Worm (Caenorhabditis elegans) whole organism, L3 larva: ENCODE data around the gene fbxb-49.

Source experiments
- ZK546.5 ChIP-seq: sonication (generic microtip); optimal IDR thresholded peaks from 2 replicates; lab custom pipeline; 2017; ENCODE audit warnings: missing biosample characterization, missing genetic modification characterization
- ama-1 ChIP-seq: fragments of 150-350 bp; optimal IDR thresholded peaks from 2 replicates; lab custom pipeline; 2018
- ceh-16 ChIP-seq: sonication (generic microtip); optimal IDR thresholded peaks from 2 replicates; lab custom pipeline; 2017; ENCODE audit warnings: missing biosample characterization, missing genetic modification characterization
- ceh-28 ChIP-seq: fragments of 150-350 bp; optimal IDR thresholded peaks from 2 replicates; lab custom pipeline; 2014; ENCODE audit warnings: missing biosample characterization, missing genetic modification reagents, missing genetic modification characterization
- ceh-9 ChIP-seq: sonication (generic microtip); optimal IDR thresholded peaks from 2 replicates; lab custom pipeline; 2018; ENCODE audit warnings: missing biosample characterization, missing genetic modification characterization
- daf-12 ChIP-seq: fragments of 150-350 bp; optimal IDR thresholded peaks from 2 replicates; lab custom pipeline; 2014; ENCODE audit warnings: missing biosample characterization, missing genetic modification reagents, missing genetic modification characterization
- egl-27 ChIP-seq: sonication (generic microtip); optimal IDR thresholded peaks from 4 replicates; lab custom pipeline; 2017; ENCODE audit warnings: missing biosample characterization, missing genetic modification reagents, missing genetic modification characterization
- elt-1 ChIP-seq: fragments of 150-350 bp; optimal IDR thresholded peaks from 2 replicates; lab custom pipeline; 2014; ENCODE audit warnings: missing biosample characterization, missing genetic modification characterization
- elt-2 ChIP-seq: sonication (generic microtip); optimal IDR thresholded peaks from 2 replicates; lab custom pipeline; 2016; ENCODE audit warnings: missing genetic modification reagents, mild to moderate bottlenecking, missing genetic modification characterization, missing compliant biosample characterization
- elt-3 ChIP-seq, 3 experiments: fragments of 150-350 bp in 1 of 3; sonication (generic microtip) in 2 of 3; optimal IDR thresholded peaks; 2 replicates in 2 of 3; 4 replicates in 1 of 3; lab custom pipeline; 2014 to 2017; ENCODE audit warnings: missing biosample characterization in 3 of 3, missing genetic modification characterization in 3 of 3
- eor-1 ChIP-seq, 2 experiments: fragments of 150-350 bp; optimal IDR thresholded peaks; 2 replicates each; lab custom pipeline; 2014 to 2018; ENCODE audit warnings: missing biosample characterization in 2 of 2, missing genetic modification characterization in 2 of 2
- fkh-10 ChIP-seq: sonication (generic microtip); optimal IDR thresholded peaks from 2 replicates; lab custom pipeline; 2017; ENCODE audit warnings: missing biosample characterization, missing genetic modification reagents, missing genetic modification characterization
- fkh-2 ChIP-seq: fragments of 150-350 bp; optimal IDR thresholded peaks from 2 replicates; lab custom pipeline; 2014; ENCODE audit warnings: missing biosample characterization, missing genetic modification reagents, missing genetic modification characterization
- lsy-12 ChIP-seq: sonication (generic microtip); optimal IDR thresholded peaks from 2 replicates; lab custom pipeline; 2016; ENCODE audit warnings: mild to moderate bottlenecking, missing genetic modification characterization, missing compliant biosample characterization
- mdl-1 ChIP-seq: fragments of 150-350 bp; optimal IDR thresholded peaks from 2 replicates; lab custom pipeline; 2014; ENCODE audit warnings: missing biosample characterization, missing genetic modification characterization
- nhr-11 ChIP-seq: fragments of 150-350 bp; optimal IDR thresholded peaks from 2 replicates; lab custom pipeline; 2014; ENCODE audit warnings: missing biosample characterization, missing genetic modification characterization
- nhr-23 ChIP-seq: fragments of 150-350 bp; optimal IDR thresholded peaks from 2 replicates; lab custom pipeline; 2014; ENCODE audit warnings: missing biosample characterization, missing genetic modification reagents, missing genetic modification characterization
- nhr-25 ChIP-seq: sonication (generic microtip); optimal IDR thresholded peaks from 2 replicates; lab custom pipeline; 2017; ENCODE audit warnings: missing biosample characterization, missing genetic modification characterization
- nhr-67 ChIP-seq: fragments of 150-350 bp; optimal IDR thresholded peaks from 2 replicates; lab custom pipeline; 2014; ENCODE audit warnings: missing biosample characterization, missing genetic modification characterization
- nhr-76 ChIP-seq: fragments of 150-350 bp; sonication (generic microtip); optimal IDR thresholded peaks from 5 replicates; lab custom pipeline; 2014; ENCODE audit warnings: missing biosample characterization, missing genetic modification characterization
- nhr-77 ChIP-seq: fragments of 150-350 bp; optimal IDR thresholded peaks from 2 replicates; lab custom pipeline; 2014; ENCODE audit warnings: missing biosample characterization, missing genetic modification characterization
- pqm-1 ChIP-seq: fragments of 150-350 bp; optimal IDR thresholded peaks from 2 replicates; lab custom pipeline; 2017; ENCODE audit warnings: missing biosample characterization, missing genetic modification characterization, inconsistent platforms
- sea-2 ChIP-seq: fragments of 150-350 bp; sonication (generic microtip); optimal IDR thresholded peaks from 4 replicates; lab custom pipeline; 2014; ENCODE audit warnings: missing biosample characterization, missing genetic modification reagents, missing genetic modification characterization
- snpc-4 ChIP-seq: fragments of 150-350 bp; optimal IDR thresholded peaks from 2 replicates; lab custom pipeline; 2014; ENCODE audit warnings: missing biosample characterization, missing genetic modification characterization
- tbx-2 ChIP-seq: sonication (generic microtip); optimal IDR thresholded peaks from 2 replicates; lab custom pipeline; 2016; ENCODE audit warnings: mild to moderate bottlenecking, missing genetic modification characterization, missing compliant biosample characterization
- zag-1 ChIP-seq: fragments of 150-350 bp; optimal IDR thresholded peaks from 2 replicates; lab custom pipeline; 2014; ENCODE audit warnings: missing biosample characterization, missing genetic modification characterization
- ztf-11 ChIP-seq: fragments of 150-350 bp; optimal IDR thresholded peaks from 2 replicates; lab custom pipeline; 2014; ENCODE audit warnings: missing biosample characterization, missing genetic modification characterization
- ztf-4 ChIP-seq: fragments of 150-350 bp; optimal IDR thresholded peaks from 2 replicates; lab custom pipeline; 2014; ENCODE audit warnings: missing biosample characterization, missing genetic modification characterization

fbxb-49 gene

DNA sequence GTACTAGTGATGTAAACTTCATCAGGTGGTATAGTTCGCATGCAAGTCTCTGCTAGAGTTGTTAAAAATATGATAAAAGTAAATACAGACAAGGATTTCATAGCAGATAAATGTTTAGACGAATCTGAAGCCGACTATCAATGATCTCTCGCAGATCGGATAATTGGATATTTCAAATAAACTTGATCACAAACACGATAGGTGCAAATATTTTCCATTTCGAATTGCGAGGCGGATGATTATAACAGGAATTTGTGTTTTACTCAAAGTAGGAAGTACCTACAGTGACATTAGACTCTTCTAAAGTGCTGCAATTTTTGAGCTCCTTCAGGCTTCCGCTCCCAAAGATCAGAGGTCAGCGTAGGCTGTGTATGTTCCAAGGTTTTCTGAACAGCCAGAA is 21.5 kb downstream of the fbxb-49 start, which contains the start of gene T07H3.7:
T07H3.7 (minus strand) TSS at position 101 of the 400 bp plus-strand sequence.
- TF ChIP-seq ceh-28 (tag; lab: Kevin White, UChicago), result no peak
- no peak for TF ChIP-seq nhr-25 (tag; lab: Kevin White, UChicago)
- TF ChIP-seq lsy-12 (tag; lab: Kevin White, UChicago), result no peak
- TF ChIP-seq pqm-1 (tag; lab: Kevin White, UChicago), result no peak
- TF ChIP-seq mdl-1 (tag; lab: Kevin White, UChicago), result no peak
- TF ChIP-seq ztf-11, result no peak
- TF ChIP-seq fkh-2 (tag; lab: Kevin White, UChicago), result no peak
- no peak for TF ChIP-seq tbx-2 (tag; lab: Kevin White, UChicago)

DNA sequence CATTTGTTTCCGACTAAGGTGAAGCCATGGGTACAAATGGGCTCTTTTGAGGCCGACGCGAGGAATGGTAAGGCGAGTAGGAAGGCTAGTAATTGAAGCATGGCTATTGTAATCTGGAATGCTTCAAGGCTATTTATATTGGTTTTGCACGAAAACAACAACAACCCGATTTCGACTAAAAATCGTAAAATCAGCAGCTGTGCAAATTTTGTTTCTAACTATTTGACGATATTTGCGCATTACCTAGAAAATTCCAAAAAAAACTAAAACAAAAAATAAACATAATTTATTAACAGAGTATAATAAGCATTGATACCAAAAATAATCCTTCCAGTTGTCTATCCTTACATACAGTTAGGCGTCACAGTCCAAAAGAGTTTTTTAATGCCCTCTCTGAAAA is 26.8 kb downstream of the fbxb-49 start, which contains the start of gene clec-20:
clec-20 (minus strand) TSS at position 101 of the 400 bp plus-strand sequence.
- no peak for TF ChIP-seq ztf-4 (tag; lab: Kevin White, UChicago)
- TF ChIP-seq nhr-77, result no peak
- no peak for TF ChIP-seq ama-1 (lab: Kevin White, UChicago)
- TF ChIP-seq mdl-1 (tag; lab: Kevin White, UChicago), result no peak
- no peak for TF ChIP-seq elt-1 (tag; lab: Kevin White, UChicago)
- no peak for TF ChIP-seq nhr-76 (tag; lab: Kevin White, UChicago)
- no peak for TF ChIP-seq fkh-2 (tag; lab: Kevin White, UChicago)
- no peak for TF ChIP-seq ceh-9
- no peak for TF ChIP-seq nhr-23 (tag; lab: Kevin White, UChicago)
- TF ChIP-seq pqm-1 (tag; lab: Kevin White, UChicago), result no peak
- no peak for TF ChIP-seq daf-12

DNA sequence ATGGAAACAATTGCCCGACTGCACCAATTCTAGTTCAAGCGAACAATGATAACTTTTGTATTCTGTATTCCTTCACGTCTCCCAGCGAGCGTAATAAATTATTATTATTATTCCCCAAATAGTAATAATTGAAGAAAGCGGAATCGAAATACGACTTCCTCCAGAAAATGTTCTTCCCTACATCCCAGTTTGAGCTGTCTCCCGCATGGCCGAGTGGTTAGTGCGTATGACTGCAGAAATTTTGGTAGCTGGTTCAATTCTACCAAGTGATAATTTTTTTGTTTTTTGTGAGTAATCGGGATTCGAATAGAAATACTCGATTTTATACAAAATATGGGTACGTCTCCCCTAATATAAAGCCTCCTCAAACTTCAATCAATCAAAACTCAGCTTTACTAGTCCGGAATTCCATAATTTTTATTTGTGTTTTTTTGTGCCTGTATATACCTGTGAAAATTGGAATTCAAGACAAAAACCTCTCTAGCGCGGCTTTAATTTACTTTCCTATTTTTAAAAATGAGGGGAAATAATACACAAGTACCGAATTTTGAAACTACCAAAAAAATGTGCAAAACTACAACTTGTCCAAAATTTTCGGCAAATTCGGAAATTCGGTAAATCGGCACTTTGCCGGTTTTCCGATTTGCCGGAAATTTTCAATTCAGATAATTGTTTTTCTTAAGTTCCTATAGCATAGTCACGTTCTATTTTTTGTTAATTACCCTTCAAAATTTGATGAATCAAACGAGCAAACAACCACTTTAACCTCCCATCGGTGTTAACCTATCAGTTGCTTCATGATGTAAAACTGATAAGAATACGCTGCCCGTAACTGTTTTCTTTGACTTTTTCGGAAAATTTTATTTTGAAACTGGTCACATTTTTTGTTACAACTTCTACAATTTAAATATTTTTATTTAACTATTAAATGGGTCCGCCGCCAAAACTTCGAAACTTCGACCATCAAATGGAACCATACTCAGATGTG is 29.1 kb downstream of the fbxb-49 start, which contains the start of gene bath-46:
bath-46 (plus strand) TSS at position 806 of the 988 bp plus-strand sequence.
- peak; percentile 73 for TF ChIP-seq elt-2 (tag; lab: Kevin White, UChicago)
- TF ChIP-seq pqm-1 (tag; lab: Kevin White, UChicago), result peak; percentile 49
- TF ChIP-seq ztf-11, result no peak

DNA sequence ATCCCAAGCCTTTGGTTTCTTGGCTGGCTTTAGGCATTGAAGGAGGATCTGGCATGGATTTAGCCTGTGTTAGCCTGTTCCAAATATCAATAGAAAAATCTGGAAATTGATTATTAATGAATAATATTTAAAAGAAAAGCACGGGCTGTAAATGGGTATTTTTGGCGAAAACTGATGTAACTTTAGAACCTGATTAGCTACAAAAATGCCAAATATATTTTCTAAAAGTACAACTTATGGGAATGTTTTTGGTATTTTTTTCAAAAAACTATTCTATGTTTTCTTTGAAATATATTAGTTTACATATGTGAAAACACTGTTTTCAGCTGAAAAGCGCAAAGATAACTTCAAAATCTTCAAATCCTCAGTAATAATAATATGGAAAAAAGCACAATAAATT is 32.3 kb downstream of the fbxb-49 start, which contains the start of gene bath-26:
bath-26 (minus strand) TSS at position 101 of the 400 bp plus-strand sequence.
- no peak for TF ChIP-seq pqm-1 (tag; lab: Kevin White, UChicago)
- no peak for TF ChIP-seq zag-1 (tag; lab: Kevin White, UChicago)
- TF ChIP-seq ceh-28 (tag; lab: Kevin White, UChicago), result no peak
- no peak for TF ChIP-seq nhr-67 (tag; lab: Kevin White, UChicago)
- TF ChIP-seq sea-2, result no peak
- TF ChIP-seq lsy-12 (tag; lab: Kevin White, UChicago), result no peak
- no peak for TF ChIP-seq fkh-2 (tag; lab: Kevin White, UChicago)
- no peak for TF ChIP-seq nhr-25 (tag; lab: Kevin White, UChicago)
- no peak for TF ChIP-seq elt-3 (tag; optimal IDR thresholded peaks at IDR 0.05; lab: Kevin White, UChicago)
- TF ChIP-seq nhr-76 (tag; lab: Kevin White, UChicago), result no peak
- TF ChIP-seq ceh-9, result no peak
- TF ChIP-seq eor-1 (tag; optimal IDR thresholded peaks at IDR 0.05; lab: Kevin White, UChicago), result no peak
- no peak for TF ChIP-seq ceh-16 (tag; lab: Kevin White, UChicago)
- TF ChIP-seq fkh-10 (GFP tag; lab: Kevin White, UChicago), result no peak
- TF ChIP-seq egl-27 (tag; lab: Kevin White, UChicago), result no peak
- TF ChIP-seq nhr-11 (tag; lab: Kevin White, UChicago), result no peak

DNA sequence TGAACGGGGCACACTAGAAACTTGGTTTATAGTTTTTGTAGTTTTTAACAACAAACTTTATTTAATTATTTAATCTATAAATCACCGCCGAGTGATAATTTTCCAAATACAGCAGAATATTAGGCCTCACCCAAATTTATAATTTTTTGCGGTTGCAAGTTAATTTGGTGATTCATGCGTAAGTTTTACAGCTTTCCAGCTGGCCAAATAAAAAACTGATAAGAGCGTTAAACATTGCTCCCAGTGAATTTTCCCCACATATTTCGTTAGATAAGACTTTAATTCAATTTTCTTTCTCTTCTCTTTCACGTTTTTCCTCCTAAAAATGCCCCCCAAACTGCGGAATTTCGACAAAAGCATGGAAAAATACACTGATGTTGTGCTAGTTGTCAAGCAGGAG is 33.2 kb downstream of the fbxb-49 start, which contains the start of gene bath-47:
bath-47 (plus strand) TSS at position 305 of the 400 bp plus-strand sequence.
- TF ChIP-seq ceh-16 (tag; lab: Kevin White, UChicago) (no peak), ZK546.5 (tag; lab: Kevin White, UChicago) (no peak), elt-3 (tag; optimal IDR thresholded peaks at IDR 0.05; lab: Kevin White, UChicago) (no peak), elt-2 (tag; lab: Kevin White, UChicago) (peak; percentile 59), snpc-4 (tag; lab: Kevin White, UChicago) (no peak), pqm-1 (tag; lab: Kevin White, UChicago) (peak; percentile 36)
